Worm (Caenorhabditis elegans) whole organism, early embryonic: ENCODE measurements around the gene C29F4.3.
"Not testable (repeated sequence)": the region's sequence is repeated elsewhere in the genome, so short reads cannot be mapped to it uniquely, and the experiment has no call there.

ENCODE experiments used
- B0310.2 ChIP-seq: sonication (generic microtip); optimal IDR thresholded peaks from 2 replicates; lab custom pipeline; 2016; ENCODE audit warnings: mild to moderate bottlenecking, missing genetic modification characterization, missing compliant biosample characterization
- F13C5.2 ChIP-seq: sonication (generic microtip); optimal IDR thresholded peaks from 2 replicates; lab custom pipeline; 2017; ENCODE audit warnings: mild to moderate bottlenecking, missing genetic modification characterization, inconsistent platforms, missing compliant biosample characterization
- aly-1 ChIP-seq: sonication (generic microtip); optimal IDR thresholded peaks from 2 replicates; lab custom pipeline; 2016; ENCODE audit warnings: missing genetic modification characterization, missing compliant biosample characterization
- ama-1 ChIP-seq: fragments of 150-350 bp; optimal IDR thresholded peaks from 2 replicates; lab custom pipeline; 2014
- ceh-13 ChIP-seq: fragments of 200-800 bp; sonication (Bioruptor generic); optimal IDR thresholded peaks from 2 replicates; lab custom pipeline; 2018; ENCODE audit warnings: mild to moderate bottlenecking, missing genetic modification characterization, missing compliant biosample characterization
- ceh-36 ChIP-seq: sonication (generic microtip); optimal IDR thresholded peaks from 2 replicates; lab custom pipeline; 2016; ENCODE audit warnings: missing genetic modification characterization, inconsistent platforms, missing compliant biosample characterization
- ets-7 ChIP-seq: sonication (generic microtip); optimal IDR thresholded peaks from 2 replicates; lab custom pipeline; 2016; ENCODE audit warnings: missing genotype, missing genetic modification characterization, missing compliant biosample characterization
- flt-1 ChIP-seq: fragments of 200-800 bp; sonication (Bioruptor generic); IDR thresholded peaks from 2 replicates; pipeline ENCODE4 v1.3.6; 2022; ENCODE audit warnings: missing genetic modification characterization, missing compliant biosample characterization
- hmbx-1 ChIP-seq: sonication (generic microtip); optimal IDR thresholded peaks from 2 replicates; lab custom pipeline; 2016; ENCODE audit warnings: mild to moderate bottlenecking, missing genetic modification characterization, missing compliant biosample characterization
- hmg-4 ChIP-seq: fragments of 200-800 bp; sonication (Bioruptor generic); optimal IDR thresholded peaks from 2 replicates; lab custom pipeline; 2018; ENCODE audit warnings: mild to moderate bottlenecking, missing genetic modification characterization, missing compliant biosample characterization
- hnd-1 ChIP-seq: sonication (generic microtip); optimal IDR thresholded peaks from 2 replicates; lab custom pipeline; 2016; ENCODE audit warnings: missing genetic modification characterization, missing compliant biosample characterization
- pes-1 ChIP-seq: fragments of 200-800 bp; sonication (Bioruptor generic); IDR thresholded peaks from 2 replicates; pipeline ENCODE4 v1.3.6; 2022; ENCODE audit warnings: missing genetic modification reagents, missing genetic modification characterization, missing compliant biosample characterization
- scrt-1 ChIP-seq: fragments of 200-800 bp; sonication (Bioruptor generic); IDR thresholded peaks from 2 replicates; pipeline ENCODE4 v1.3.6; 2022; ENCODE audit warnings: missing genetic modification characterization, missing compliant biosample characterization
- sea-1 ChIP-seq: fragments of 200-800 bp; sonication (Bioruptor generic); conservative IDR thresholded peaks from 2 replicates; pipeline ENCODE4 v1.3.6; 2022; ENCODE audit warnings: missing genetic modification characterization, missing compliant biosample characterization
- tbx-11 ChIP-seq: fragments of 200-800 bp; sonication (Bioruptor generic); IDR thresholded peaks from 2 replicates; pipeline ENCODE4 v1.3.6; 2022; ENCODE audit warnings: missing genetic modification characterization, missing compliant biosample characterization
- tbx-37 ChIP-seq: fragments of 200-800 bp; sonication (Bioruptor generic); conservative IDR thresholded peaks from 2 replicates; pipeline ENCODE4 v1.3.6; 2022; ENCODE audit warnings: missing genetic modification reagents, missing genetic modification characterization, missing compliant biosample characterization
- tra-4 ChIP-seq: sonication (generic microtip); optimal IDR thresholded peaks from 2 replicates; lab custom pipeline; 2017; ENCODE audit warnings: missing genetic modification characterization, missing compliant biosample characterization

C29F4.3 gene

ce11 chrIV:11183991-11184390 is 39.8 kb downstream of the C29F4.3 start, which contains the start of gene nuaf-3:
Gene nuaf-3 (plus strand): TSS chrIV:11184291.
- TF ChIP-seq B0310.2 (tag; lab: Kevin White, UChicago) (no peak), ets-7 (tag; lab: Kevin White, UChicago) (no peak), flt-1 (GFP tag; lab: Robert Waterston, UW) (no peak), tra-4 (tag; lab: Kevin White, UChicago) (no peak)

DNA sequence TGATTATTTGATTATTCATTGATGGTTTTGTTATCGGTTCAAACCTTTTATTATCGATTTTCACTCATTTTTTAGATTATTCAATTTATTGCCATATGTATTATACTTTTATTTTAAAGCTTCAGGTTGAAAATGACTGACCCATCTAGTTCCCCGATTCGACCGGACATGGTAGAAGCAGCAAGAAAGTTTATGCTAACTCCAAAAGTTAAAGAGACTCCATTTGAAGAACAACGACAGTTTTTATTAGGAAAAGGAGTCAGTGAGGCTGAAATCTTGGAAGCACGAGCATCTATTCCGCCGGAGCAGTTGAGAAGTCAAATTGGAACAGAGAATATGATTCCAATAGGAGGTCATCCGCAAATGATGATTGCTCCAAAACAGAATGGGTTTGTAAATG is 40.8 kb downstream of the C29F4.3 start, which contains the start of gene prx-14:
Gene prx-14, plus strand, starts transcription at position 120 of the 400 bp plus-strand sequence.
- TF ChIP-seq aly-1 (tag; lab: Kevin White, UChicago) (no peak), ets-7 (tag; lab: Kevin White, UChicago) (no peak), hmbx-1 (no peak), ceh-13 (GFP tag; lab: Kevin White, UChicago) (no peak), tra-4 (tag; lab: Kevin White, UChicago) (no peak), B0310.2 (tag; lab: Kevin White, UChicago) (no peak), scrt-1 (GFP tag; lab: Robert Waterston, UW) (no peak), ama-1 (lab: Kevin White, UChicago) (no peak), ceh-36 (tag; lab: Kevin White, UChicago) (no peak)

DNA sequence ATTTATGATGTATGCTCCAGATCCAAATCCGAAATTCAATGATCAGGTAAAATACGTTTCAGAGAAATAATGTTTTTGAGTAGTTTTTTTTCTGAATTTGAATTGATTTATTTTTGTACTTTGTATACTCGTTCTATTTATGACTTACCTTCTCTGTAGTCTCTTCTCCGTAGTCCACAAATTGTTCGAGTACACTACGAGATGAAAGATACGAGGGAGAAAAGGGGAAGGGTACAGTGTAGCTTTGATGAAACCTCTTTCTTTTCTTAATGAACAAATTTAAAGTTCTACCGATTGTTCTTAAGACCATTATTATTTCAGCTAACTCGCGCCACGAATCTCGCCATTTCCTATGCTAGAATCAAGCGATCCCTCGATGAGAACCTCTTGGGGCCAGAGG is 43.7 kb downstream of the C29F4.3 start:
- no peak for TF ChIP-seq hmg-4 (GFP tag; lab: Kevin White, UChicago)
- no peak for TF ChIP-seq tbx-11 (GFP tag; lab: Robert Waterston, UW)
- no peak for TF ChIP-seq hnd-1 (tag; lab: Kevin White, UChicago)
- TF ChIP-seq flt-1 (GFP tag; lab: Robert Waterston, UW) = no peak
- TF ChIP-seq scrt-1 (GFP tag; lab: Robert Waterston, UW) = no peak
- no peak for TF ChIP-seq ceh-36 (tag; lab: Kevin White, UChicago)
- no peak for TF ChIP-seq aly-1 (tag; lab: Kevin White, UChicago)
- no peak for TF ChIP-seq ets-7 (tag; lab: Kevin White, UChicago)
- no peak for TF ChIP-seq sea-1 (GFP tag; lab: Robert Waterston, UW)
- TF ChIP-seq ama-1 (lab: Kevin White, UChicago) = no peak
- TF ChIP-seq B0310.2 (tag; lab: Kevin White, UChicago) = no peak
- TF ChIP-seq tra-4 (tag; lab: Kevin White, UChicago) = no peak
- TF ChIP-seq F13C5.2 (tag; lab: Kevin White, UChicago) = no peak
- TF ChIP-seq pes-1 (GFP tag; lab: Robert Waterston, UW) = no peak
- TF ChIP-seq ceh-13 (GFP tag; lab: Kevin White, UChicago) = no peak
- no peak for TF ChIP-seq hmbx-1
- no peak for TF ChIP-seq tbx-37 (GFP tag; lab: Robert Waterston, UW)

DNA sequence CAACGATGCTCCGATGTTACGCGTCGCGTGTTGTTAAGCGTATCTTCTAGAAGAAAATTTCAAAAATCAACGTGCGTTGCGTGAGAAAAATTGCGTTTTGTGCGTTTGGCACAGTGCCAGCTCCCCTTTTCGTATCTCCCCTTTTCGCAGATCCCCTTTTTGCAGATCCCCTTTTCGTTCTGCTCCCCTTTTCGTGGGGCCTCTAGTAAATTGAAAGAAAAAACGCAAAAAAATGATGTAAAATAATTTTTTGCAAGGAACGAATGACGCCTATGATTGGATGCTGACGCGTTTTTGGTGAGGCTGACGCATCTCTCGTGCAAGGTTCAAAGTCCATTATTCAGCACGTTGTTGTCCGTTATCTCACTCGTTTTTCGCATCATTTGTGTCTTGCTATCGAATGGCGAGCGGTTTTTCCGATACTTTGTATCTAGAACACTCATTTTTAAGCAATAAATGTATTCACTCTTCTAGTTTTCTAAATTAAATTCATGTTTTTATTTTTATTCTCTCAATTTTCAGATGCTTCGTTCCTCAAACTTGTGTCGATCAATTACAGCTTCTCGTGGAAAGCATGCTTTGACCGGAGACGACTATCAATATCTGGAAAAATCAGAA is 44.5 kb downstream of the C29F4.3 start, which contains the start of gene cpt-2:
Gene cpt-2, plus strand, starts transcription at position 523 of the 618 bp plus-strand sequence.
- not testable (repeated sequence) for TF ChIP-seq tra-4 (tag; lab: Kevin White, UChicago); sea-1 (GFP tag; lab: Robert Waterston, UW); tbx-11 (GFP tag; lab: Robert Waterston, UW)

DNA sequence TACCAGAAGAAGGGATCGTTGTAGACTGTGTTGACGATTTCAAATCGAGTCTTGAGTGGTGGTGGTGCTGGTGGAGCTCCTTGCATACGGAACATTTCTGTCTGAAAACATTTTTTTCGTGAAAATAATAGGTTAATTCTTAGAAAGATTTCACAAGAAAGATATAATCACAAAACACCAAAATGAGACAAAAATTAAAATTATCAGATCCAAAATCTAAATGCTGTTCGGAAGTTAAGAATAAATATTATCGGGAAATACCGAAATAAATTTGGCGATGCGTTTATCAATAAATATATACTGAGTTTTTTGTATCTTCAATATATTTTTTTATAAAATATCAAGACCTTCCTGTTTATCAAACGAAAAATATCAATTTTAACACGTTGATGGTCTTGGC is 45.3 kb downstream of the C29F4.3 start, which contains the start of gene C08F8.9:
Gene C08F8.9, minus strand, starts transcription at position 101 of the 400 bp plus-strand sequence.
- no peak for TF ChIP-seq B0310.2 (tag; lab: Kevin White, UChicago)
- no peak for TF ChIP-seq hmbx-1
- TF ChIP-seq sea-1 (GFP tag; lab: Robert Waterston, UW) = no peak
- no peak for TF ChIP-seq ceh-36 (tag; lab: Kevin White, UChicago)
- TF ChIP-seq ceh-13 (GFP tag; lab: Kevin White, UChicago) = no peak
- no peak for TF ChIP-seq aly-1 (tag; lab: Kevin White, UChicago)
- TF ChIP-seq pes-1 (GFP tag; lab: Robert Waterston, UW) = no peak
- TF ChIP-seq tbx-11 (GFP tag; lab: Robert Waterston, UW) = no peak
- TF ChIP-seq F13C5.2 (tag; lab: Kevin White, UChicago) = no peak
- TF ChIP-seq scrt-1 (GFP tag; lab: Robert Waterston, UW) = no peak
- no peak for TF ChIP-seq tra-4 (tag; lab: Kevin White, UChicago)
- TF ChIP-seq hmg-4 (GFP tag; lab: Kevin White, UChicago) = no peak
- no peak for TF ChIP-seq ets-7 (tag; lab: Kevin White, UChicago)
- no peak for TF ChIP-seq flt-1 (GFP tag; lab: Robert Waterston, UW)
- TF ChIP-seq tbx-37 (GFP tag; lab: Robert Waterston, UW) = no peak
- TF ChIP-seq hnd-1 (tag; lab: Kevin White, UChicago) = no peak
- no peak for TF ChIP-seq ama-1 (lab: Kevin White, UChicago)

DNA sequence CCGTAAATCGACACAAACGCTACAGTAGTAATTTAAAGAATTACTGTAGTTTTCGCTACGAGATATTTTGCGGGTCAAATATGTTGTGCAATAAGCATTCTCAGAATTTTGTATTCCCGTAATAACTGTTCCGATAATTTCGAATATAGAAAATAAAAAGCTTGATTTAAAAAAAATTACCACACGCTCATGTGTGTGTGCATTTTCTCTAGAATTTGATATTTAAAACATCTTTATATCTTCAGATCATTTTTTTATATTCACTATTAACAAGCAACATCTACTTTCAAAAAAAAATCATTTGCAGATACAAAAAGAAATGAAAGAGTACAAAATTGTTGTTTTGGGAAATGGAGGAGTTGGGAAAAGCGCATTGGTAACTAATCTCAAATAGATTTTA is 46.8 kb downstream of the C29F4.3 start, which contains the start of gene rap-3:
Gene rap-3, plus strand, starts transcription at position 301 of the 400 bp plus-strand sequence.
- no peak for TF ChIP-seq pes-1 (GFP tag; lab: Robert Waterston, UW)

DNA sequence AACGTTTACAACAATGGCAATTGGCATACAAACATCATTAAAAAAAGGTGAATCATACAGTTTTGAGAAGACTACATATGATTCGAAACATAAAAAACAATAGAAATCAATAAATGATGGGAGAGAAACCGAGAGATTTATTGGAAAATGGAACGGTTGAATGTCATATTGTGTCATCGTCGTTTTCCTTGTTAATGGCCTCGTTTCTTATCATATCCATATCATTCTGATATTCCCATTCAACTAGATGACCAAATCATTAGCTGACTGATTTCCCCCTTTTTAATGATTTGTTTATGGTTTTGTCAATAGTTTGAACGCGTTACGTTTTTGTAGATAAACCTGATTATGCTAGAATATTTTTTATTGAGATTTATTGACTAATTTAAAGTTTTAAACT is 49.0 kb downstream of the C29F4.3 start:
- no peak for TF ChIP-seq scrt-1 (GFP tag; lab: Robert Waterston, UW)
- TF ChIP-seq tbx-11 (GFP tag; lab: Robert Waterston, UW) = no peak
- TF ChIP-seq tbx-37 (GFP tag; lab: Robert Waterston, UW) = no peak
- no peak for TF ChIP-seq ama-1 (lab: Kevin White, UChicago)
- no peak for TF ChIP-seq flt-1 (GFP tag; lab: Robert Waterston, UW)
- no peak for TF ChIP-seq ceh-36 (tag; lab: Kevin White, UChicago)
- TF ChIP-seq ceh-13 (GFP tag; lab: Kevin White, UChicago) = no peak
